Fruit fly (Drosophila melanogaster) whole organism, pupa: ENCODE data around the gene eIF4G2.
A peak's percentile ranks its signal among the peaks of the same experiment; 100 is the strongest.

ENCODE experiments used
- CG10348 ChIP-seq: fragments of 200-800 bp; sonication (Bioruptor generic); IDR thresholded peaks from 2 replicates; pipeline ENCODE4 v1.3.6; 2022; ENCODE audit warnings: missing biosample characterization, missing genetic modification characterization
- CG12605 ChIP-seq: fragments of 200-800 bp; sonication (Bioruptor generic); IDR thresholded peaks from 2 replicates; pipeline ENCODE4 v1.3.6; 2022; ENCODE audit warnings: missing biosample characterization, missing genetic modification characterization
- CG13204 ChIP-seq: fragments of 200-800 bp; sonication (Bioruptor generic); optimal IDR thresholded peaks from 2 replicates; lab custom pipeline; 2018; ENCODE audit warnings: missing biosample characterization, mild to moderate bottlenecking, missing genetic modification characterization, moderate library complexity
- CG14655 ChIP-seq: fragments of 200-800 bp; sonication (Bioruptor generic); optimal IDR thresholded peaks from 3 replicates; lab custom pipeline; 2017; ENCODE audit warnings: mild to moderate bottlenecking, missing biosample characterization, missing genetic modification reagents, missing genetic modification characterization
- CG15710 ChIP-seq: fragments of 200-800 bp; sonication (Bioruptor generic); optimal IDR thresholded peaks from 2 replicates; lab custom pipeline; 2018; ENCODE audit warnings: missing biosample characterization, mild to moderate bottlenecking, missing genetic modification characterization, moderate library complexity
- CG17806 ChIP-seq: fragments of 200-800 bp; sonication (Bioruptor generic); optimal IDR thresholded peaks from 2 replicates; lab custom pipeline; 2018; ENCODE audit warnings: missing biosample characterization, mild to moderate bottlenecking, missing genetic modification characterization, moderate library complexity
- CG32121 ChIP-seq: fragments of 200-800 bp; sonication (Bioruptor generic); IDR thresholded peaks from 2 replicates; pipeline ENCODE4 v1.3.6; 2022; ENCODE audit warnings: missing biosample characterization, missing genetic modification characterization
- CG34367 ChIP-seq: fragments of 200-800 bp; sonication (Bioruptor generic); optimal IDR thresholded peaks from 2 replicates; lab custom pipeline; 2018; ENCODE audit warnings: missing biosample characterization, mild to moderate bottlenecking, missing genetic modification characterization
- CG4496 ChIP-seq: fragments of 200-800 bp; sonication (Bioruptor generic); IDR thresholded peaks from 3 replicates; pipeline ENCODE4 v1.3.6; 2022; ENCODE audit warnings: missing biosample characterization, missing genetic modification characterization
- CG8159 ChIP-seq: fragments of 200-800 bp; sonication (Bioruptor generic); optimal IDR thresholded peaks from 3 replicates; lab custom pipeline; 2018; ENCODE audit warnings: missing biosample characterization, mild to moderate bottlenecking, missing genetic modification characterization, moderate library complexity
- CG8301 ChIP-seq: fragments of 200-800 bp; sonication (Bioruptor generic); optimal IDR thresholded peaks from 2 replicates; lab custom pipeline; 2018; ENCODE audit warnings: missing biosample characterization, mild to moderate bottlenecking, missing genetic modification characterization
- CG9948 ChIP-seq: fragments of 200-800 bp; sonication (Bioruptor generic); optimal IDR thresholded peaks from 2 replicates; lab custom pipeline; 2018; ENCODE audit warnings: missing biosample characterization, mild to moderate bottlenecking, missing genetic modification characterization, moderate library complexity
- D1 ChIP-seq: fragments of 200-800 bp; sonication (Bioruptor generic); optimal IDR thresholded peaks from 2 replicates; lab custom pipeline; 2018; ENCODE audit warnings: missing biosample characterization, mild to moderate bottlenecking, missing genetic modification characterization, moderate library complexity
- EcR ChIP-seq: fragments of 200-800 bp; sonication (Bioruptor generic); optimal IDR thresholded peaks from 3 replicates; lab custom pipeline; 2019; ENCODE audit warnings: missing biosample characterization, missing genetic modification characterization, mild to moderate bottlenecking, moderate library complexity, missing genetic modification reagents
- Ets98B ChIP-seq: fragments of 200-800 bp; sonication (Bioruptor generic); IDR thresholded peaks from 2 replicates; pipeline ENCODE4 v1.3.6; 2022; ENCODE audit warnings: missing biosample characterization, missing genetic modification characterization
- Pif1A ChIP-seq: fragments of 200-800 bp; sonication (Bioruptor generic); optimal IDR thresholded peaks from 3 replicates; lab custom pipeline; 2016; ENCODE audit warnings: missing biosample characterization, missing genetic modification characterization
- Pif1B ChIP-seq: fragments of 200-800 bp; sonication (Bioruptor generic); optimal IDR thresholded peaks from 3 replicates; lab custom pipeline; 2016; ENCODE audit warnings: missing biosample characterization, missing genetic modification characterization
- Snoo ChIP-seq: fragments of 200-800 bp; sonication (Bioruptor generic); optimal IDR thresholded peaks from 3 replicates; lab custom pipeline; 2017; ENCODE audit warnings: missing biosample characterization, mild to moderate bottlenecking, missing genetic modification characterization, inconsistent platforms
- fd96Ca ChIP-seq: fragments of 200-800 bp; sonication (Bioruptor generic); IDR thresholded peaks from 3 replicates; pipeline ENCODE4 v1.3.6; 2022; ENCODE audit warnings: missing biosample characterization, missing genetic modification characterization
- gl ChIP-seq: fragments of 200-800 bp; sonication (Bioruptor generic); optimal IDR thresholded peaks from 2 replicates; lab custom pipeline; 2018; ENCODE audit warnings: missing biosample characterization, mild to moderate bottlenecking, missing genetic modification characterization
- rn ChIP-seq: fragments of 200-800 bp; sonication (Bioruptor generic); IDR thresholded peaks from 2 replicates; pipeline ENCODE4 v1.3.6; 2022; ENCODE audit warnings: missing biosample characterization, missing genetic modification characterization

Gene eIF4G2

dm6 chr3R:23831696-23832095, 12.7 kb upstream of the eIF4G2 start:
- TF ChIP-seq CG9948 (tag; lab: Kevin White, UChicago) (no peak), Pif1B (GFP tag; lab: Kevin White, UChicago) (no peak), CG13204 (peak; percentile 13)

DNA sequence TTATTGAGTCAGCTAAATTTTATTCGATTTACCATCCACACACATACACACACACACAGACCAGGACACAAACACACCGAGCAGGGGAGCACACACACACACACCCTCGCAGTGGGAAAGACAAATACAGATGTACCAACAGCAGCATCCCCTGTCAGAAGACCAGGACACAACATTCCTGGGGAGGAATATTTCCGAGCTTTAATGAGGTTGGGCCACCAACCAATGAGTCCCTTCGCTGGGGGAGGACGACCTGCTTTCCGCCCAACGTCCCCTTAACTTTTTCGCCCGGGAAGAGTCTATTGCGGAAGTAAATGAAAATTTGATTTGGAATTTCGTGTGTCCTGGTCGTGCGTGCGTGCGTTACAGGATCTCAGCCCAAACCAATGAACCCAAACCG, 8.1 kb upstream of the eIF4G2 start:
- TF ChIP-seq CG34367 (tag; lab: Kevin White, UChicago) (no peak), CG32121 (no peak), CG8301 (tag; lab: Kevin White, UChicago) (no peak), CG13204 (no peak), Ets98B (GFP tag; lab: Robert Waterston, UW) (no peak), CG9948 (tag; lab: Kevin White, UChicago) (no peak), CG14655 (GFP tag; lab: Kevin White, UChicago) (no peak), fd96Ca (no peak), Snoo (tag; lab: Kevin White, UChicago) (no peak), CG4496 (GFP tag; lab: Robert Waterston, UW) (no peak), gl (tag; lab: Kevin White, UChicago) (no peak), Pif1A (no peak), CG15710 (tag; lab: Kevin White, UChicago) (no peak), rn (GFP tag; lab: Robert Waterston, UW) (no peak)

DNA sequence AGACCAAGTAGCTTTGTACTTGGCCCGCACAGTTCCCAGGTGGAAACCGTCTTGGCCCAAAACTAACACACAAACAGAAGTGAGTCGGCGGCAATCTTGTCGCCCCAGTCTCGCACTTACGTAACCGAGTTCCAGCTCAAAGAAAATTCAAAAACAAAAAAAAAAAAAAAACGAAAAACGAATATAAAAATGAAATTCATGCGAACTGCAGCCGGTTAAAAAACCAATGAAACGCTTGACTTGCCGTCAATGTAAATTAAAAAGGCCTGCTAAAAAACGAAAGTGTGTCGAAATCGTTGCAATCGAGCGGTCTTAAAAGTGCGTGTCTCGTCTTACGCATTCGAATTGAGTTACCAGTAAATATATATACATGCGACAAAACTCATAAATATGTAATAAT, 4.6 kb upstream of the eIF4G2 start:
- no peak for TF ChIP-seq CG8301 (tag; lab: Kevin White, UChicago)
- no peak for TF ChIP-seq EcR (GFP tag; lab: Kevin White, UChicago)
- 0 out of 3 replicates have a peak, but pooled peaks have one; percentile 17 for TF ChIP-seq CG4496 (GFP tag; lab: Robert Waterston, UW)
- TF ChIP-seq CG14655 (GFP tag; lab: Kevin White, UChicago), result no peak
- peak; percentile 3 for TF ChIP-seq Pif1A
- no peak for TF ChIP-seq CG34367 (tag; lab: Kevin White, UChicago)
- TF ChIP-seq CG9948 (tag; lab: Kevin White, UChicago), result no peak
- TF ChIP-seq gl (tag; lab: Kevin White, UChicago), result no peak
- TF ChIP-seq fd96Ca, result peak; percentile 31; the same call in 1 of the 3 replicates
- TF ChIP-seq CG12605 (GFP tag; lab: Robert Waterston, UW), result no peak
- TF ChIP-seq D1, result no peak
- no peak for TF ChIP-seq Snoo (tag; lab: Kevin White, UChicago)
- no peak for TF ChIP-seq CG17806 (tag; lab: Kevin White, UChicago)

dm6 chr3R:23822969-23823368, 3.9 kb upstream of the eIF4G2 start:
- no peak for TF ChIP-seq CG8159 (tag; lab: Kevin White, UChicago)
- TF ChIP-seq fd96Ca, result no peak
- no peak for TF ChIP-seq Pif1A
- TF ChIP-seq Snoo (tag; lab: Kevin White, UChicago), result no peak
- no peak for TF ChIP-seq CG15710 (tag; lab: Kevin White, UChicago)
- no peak for TF ChIP-seq Ets98B (GFP tag; lab: Robert Waterston, UW)
- no peak for TF ChIP-seq rn (GFP tag; lab: Robert Waterston, UW)
- TF ChIP-seq CG14655 (GFP tag; lab: Kevin White, UChicago), result no peak
- TF ChIP-seq gl (tag; lab: Kevin White, UChicago), result no peak
- TF ChIP-seq CG8301 (tag; lab: Kevin White, UChicago), result no peak
- no peak for TF ChIP-seq CG32121

DNA sequence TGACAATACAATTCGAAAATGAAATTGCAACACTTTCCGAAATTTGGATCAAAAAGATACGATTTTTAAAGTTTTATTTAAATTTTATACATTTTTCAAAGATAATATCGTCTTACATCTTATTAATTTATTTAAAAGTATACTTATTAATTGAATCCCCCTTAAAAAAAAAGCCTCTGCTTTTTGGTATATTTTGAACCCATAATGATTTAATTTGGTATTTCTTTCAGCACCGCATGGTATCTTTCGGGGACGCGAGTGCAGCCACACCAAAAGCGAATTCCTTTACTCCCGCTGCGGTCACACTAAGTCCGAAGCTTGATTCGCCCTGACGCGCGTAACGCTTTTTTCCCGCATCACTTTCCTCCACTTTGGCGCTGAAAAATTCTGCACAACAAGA, 1.3 kb upstream of the eIF4G2 start:
- TF ChIP-seq CG32121 (peak; percentile 20; the same call in 1 of the 2 replicates), CG14655 (GFP tag; lab: Kevin White, UChicago) (no peak), CG4496 (GFP tag; lab: Robert Waterston, UW) (peak; percentile 24; the same call in 1 of the 3 replicates), CG9948 (tag; lab: Kevin White, UChicago) (peak; percentile 9)

dm6 chr3R:23817566-23818202, 1.4 kb downstream of the eIF4G2 start:
- no peak for TF ChIP-seq CG8301 (tag; lab: Kevin White, UChicago)
- peak; percentile 58 for TF ChIP-seq CG10348 (GFP tag; lab: Robert Waterston, UW)
- TF ChIP-seq Snoo (tag; lab: Kevin White, UChicago), result no peak
- TF ChIP-seq CG34367 (tag; lab: Kevin White, UChicago), result no peak
- no peak; the same call in 1 of the 2 replicates for TF ChIP-seq CG12605 (GFP tag; lab: Robert Waterston, UW)
- TF ChIP-seq CG32121, result peak; percentile 83
- TF ChIP-seq rn (GFP tag; lab: Robert Waterston, UW), result peak; percentile 53; the same call in 1 of the 2 replicates
- no peak for TF ChIP-seq Pif1A
- peak; percentile 78 for TF ChIP-seq Ets98B (GFP tag; lab: Robert Waterston, UW)
- TF ChIP-seq fd96Ca, result peak; percentile 88
- peak; percentile 92 for TF ChIP-seq EcR (GFP tag; lab: Kevin White, UChicago)
- peak; percentile 86; the same call in 2 of the 3 replicates for TF ChIP-seq CG4496 (GFP tag; lab: Robert Waterston, UW)
- no peak for TF ChIP-seq Pif1B (GFP tag; lab: Kevin White, UChicago)
- peak; percentile 62 for TF ChIP-seq CG15710 (tag; lab: Kevin White, UChicago)
